Fruit fly (Drosophila melanogaster) whole organism, embryonic: Measurements from ENCODE around the gene hiro.
A peak's percentile ranks its signal among the peaks of the same experiment; 100 is the strongest.

Source experiments
- BtbVII ChIP-seq: fragments of 200-800 bp; sonication (Bioruptor generic); optimal IDR thresholded peaks from 3 replicates; lab custom pipeline; 2017; ENCODE audit warnings: missing biosample characterization, mild to moderate bottlenecking, missing genetic modification characterization
- CG10209 ChIP-seq: fragments of 200-800 bp; sonication (Bioruptor generic); optimal IDR thresholded peaks from 3 replicates; lab custom pipeline; 2017; ENCODE audit warnings: missing biosample characterization, mild to moderate bottlenecking, missing genetic modification characterization, missing genetic modification reagents
- CG1024 ChIP-seq: fragments of 200-800 bp; sonication (Bioruptor generic); IDR thresholded peaks from 2 replicates; pipeline ENCODE4 v1.3.6; 2022; ENCODE audit warnings: missing biosample characterization, missing genetic modification characterization
- CG11723 ChIP-seq: fragments of 200-800 bp; sonication (Bioruptor generic); optimal IDR thresholded peaks from 2 replicates; lab custom pipeline; 2017; ENCODE audit warnings: missing biosample characterization, mild to moderate bottlenecking, missing genetic modification characterization
- CG12071 ChIP-seq: fragments of 200-800 bp; sonication (Bioruptor generic); optimal IDR thresholded peaks from 3 replicates; lab custom pipeline; 2018; ENCODE audit warnings: missing biosample characterization, mild to moderate bottlenecking, missing genetic modification characterization
- CG13287 ChIP-seq: fragments of 200-800 bp; sonication (Bioruptor generic); IDR thresholded peaks from 2 replicates; pipeline ENCODE4 v1.3.6; 2022; ENCODE audit warnings: missing biosample characterization, missing genetic modification characterization; ENCODE audit not compliant: partially characterized antibody
- CG14050 ChIP-seq: fragments of 200-800 bp; sonication (Bioruptor generic); IDR thresholded peaks from 3 replicates; pipeline ENCODE4 v1.3.6; 2022; ENCODE audit warnings: missing biosample characterization, missing genetic modification characterization
- CG16813 ChIP-seq: fragments of 200-800 bp; sonication (Bioruptor generic); IDR thresholded peaks from 3 replicates; pipeline ENCODE4 v1.3.6; 2022; ENCODE audit warnings: missing biosample characterization, missing genetic modification characterization; ENCODE audit not compliant: partially characterized antibody
- CG17802 ChIP-seq: fragments of 200-800 bp; sonication (Bioruptor generic); optimal IDR thresholded peaks from 2 replicates; lab custom pipeline; 2018; ENCODE audit warnings: missing biosample characterization, mild to moderate bottlenecking, missing genetic modification characterization, moderate library complexity
- CG2889 ChIP-seq: fragments of 200-800 bp; sonication (Bioruptor generic); IDR thresholded peaks from 3 replicates; pipeline ENCODE4 v1.3.6; 2022; ENCODE audit warnings: missing biosample characterization, missing genetic modification characterization
- CG3163 ChIP-seq: fragments of 200-800 bp; sonication (Bioruptor generic); optimal IDR thresholded peaks from 3 replicates; lab custom pipeline; 2016; ENCODE audit warnings: missing biosample characterization, missing genetic modification characterization
- CG33213 ChIP-seq: fragments of 200-800 bp; sonication (Bioruptor generic); optimal IDR thresholded peaks from 3 replicates; lab custom pipeline; 2016; ENCODE audit warnings: missing biosample characterization, missing genetic modification characterization
- CG4424 ChIP-seq: fragments of 200-800 bp; sonication (Bioruptor generic); optimal IDR thresholded peaks from 3 replicates; lab custom pipeline; 2016; ENCODE audit warnings: missing biosample characterization, missing genetic modification characterization
- CG4617 ChIP-seq: fragments of 200-800 bp; sonication (Bioruptor generic); optimal IDR thresholded peaks from 3 replicates; lab custom pipeline; 2016; ENCODE audit warnings: missing biosample characterization, missing genetic modification characterization, borderline replicate concordance
- CG6683 ChIP-seq: fragments of 200-800 bp; sonication (Bioruptor generic); optimal IDR thresholded peaks from 2 replicates; lab custom pipeline; 2017; ENCODE audit warnings: missing biosample characterization, mild to moderate bottlenecking, missing genetic modification characterization, missing genetic modification reagents
- CG6689 ChIP-seq: fragments of 200-800 bp; sonication (Bioruptor generic); IDR thresholded peaks from 2 replicates; pipeline ENCODE4 v1.3.6; 2022; ENCODE audit warnings: missing biosample characterization, missing genetic modification characterization
- Dek ChIP-seq: fragments of 200-800 bp; sonication (Bioruptor generic); optimal IDR thresholded peaks from 3 replicates; lab custom pipeline; 2019; ENCODE audit warnings: missing biosample characterization, mild to moderate bottlenecking, missing genetic modification characterization, moderate library complexity
- Fer3 ChIP-seq: fragments of 200-800 bp; sonication (Bioruptor generic); optimal IDR thresholded peaks from 2 replicates; lab custom pipeline; 2018; ENCODE audit warnings: missing biosample characterization, mild to moderate bottlenecking, missing genetic modification characterization, moderate library complexity
- Hmr ChIP-seq: fragments of 200-800 bp; sonication (Bioruptor generic); optimal IDR thresholded peaks from 3 replicates; lab custom pipeline; 2017; ENCODE audit warnings: mild to moderate bottlenecking, missing biosample characterization, missing genetic modification reagents, missing genetic modification characterization
- Hr3 ChIP-seq: fragments of 200-800 bp; sonication (Bioruptor generic); optimal IDR thresholded peaks from 3 replicates; lab custom pipeline; 2016; ENCODE audit warnings: missing biosample characterization, missing genetic modification characterization
- Hr78 ChIP-seq, 2 experiments: fragments of 200-800 bp in 1 of 2; fragments of >200 bp in 1 of 2; sonication (Bioruptor generic) in 1 of 2; optimal IDR thresholded peaks; 2 replicates each; lab custom pipeline; 2017 to 2019; ENCODE audit warnings: missing biosample characterization in 2 of 2, missing genetic modification characterization in 2 of 2, mild to moderate bottlenecking in 1 of 2, moderate library complexity in 1 of 2
- Hsf ChIP-seq: fragments of 200-800 bp; sonication (Bioruptor generic); optimal IDR thresholded peaks from 3 replicates; lab custom pipeline; 2016; ENCODE audit warnings: missing biosample characterization, missing genetic modification characterization
- MBD-R2 ChIP-seq: fragments of 200-800 bp; sonication (Bioruptor generic); IDR thresholded peaks from 2 replicates; pipeline ENCODE4 v1.3.6; 2022; ENCODE audit warnings: missing biosample characterization, missing genetic modification characterization
- Myb ChIP-seq: fragments of 200-800 bp; sonication (Bioruptor generic); optimal IDR thresholded peaks from 2 replicates; lab custom pipeline; 2016; ENCODE audit warnings: missing biosample characterization, missing genetic modification characterization
- Rfx ChIP-seq: fragments of 200-800 bp; sonication (Bioruptor generic); IDR thresholded peaks from 2 replicates; pipeline ENCODE4 v1.3.6; 2022; ENCODE audit warnings: missing biosample characterization, missing genetic modification characterization
- Scr ChIP-seq: fragments of 200-800 bp; sonication (Bioruptor generic); IDR thresholded peaks from 2 replicates; pipeline ENCODE4 v1.3.6; 2022; ENCODE audit warnings: missing biosample characterization, missing genetic modification characterization; ENCODE audit not compliant: partially characterized antibody
- Sin3A ChIP-seq: fragments of >200 bp; optimal IDR thresholded peaks from 2 replicates; lab custom pipeline; 2018
- Sox100B ChIP-seq: fragments of 200-800 bp; sonication (Bioruptor generic); optimal IDR thresholded peaks from 3 replicates; lab custom pipeline; 2018; ENCODE audit warnings: missing biosample characterization, mild to moderate bottlenecking, missing genetic modification characterization
- cad ChIP-seq: fragments of >200 bp; optimal IDR thresholded peaks from 2 replicates; lab custom pipeline; 2017; ENCODE audit warnings: missing biosample characterization, missing genetic modification characterization
- chm ChIP-seq: fragments of 200-800 bp; sonication (Bioruptor generic); IDR thresholded peaks from 2 replicates; pipeline ENCODE4 v1.3.6; 2022; ENCODE audit warnings: missing biosample characterization, missing genetic modification characterization
- crol ChIP-seq: fragments of 200-800 bp; sonication (Bioruptor generic); IDR thresholded peaks from 2 replicates; pipeline ENCODE4 v1.3.6; 2022; ENCODE audit warnings: missing biosample characterization, missing genetic modification characterization
- crp ChIP-seq, 2 experiments: fragments of 200-800 bp; sonication (Bioruptor generic); optimal IDR thresholded peaks; 2 replicates in 1 of 2; 3 replicates in 1 of 2; lab custom pipeline; 2017; ENCODE audit warnings: missing biosample characterization in 2 of 2, missing genetic modification characterization in 2 of 2, mild to moderate bottlenecking in 1 of 2, moderate library complexity in 1 of 2
- cwo ChIP-seq: fragments of 200-800 bp; sonication (Bioruptor generic); optimal IDR thresholded peaks from 3 replicates; lab custom pipeline; 2017; ENCODE audit warnings: missing biosample characterization, missing genetic modification characterization, mild to moderate bottlenecking, moderate library complexity, missing genetic modification reagents
- disco-r ChIP-seq: fragments of 200-800 bp; sonication (Bioruptor generic); optimal IDR thresholded peaks from 2 replicates; lab custom pipeline; 2016; ENCODE audit warnings: missing biosample characterization, missing genetic modification characterization
- grau ChIP-seq: fragments of 200-800 bp; optimal IDR thresholded peaks from 3 replicates; lab custom pipeline; 2019; ENCODE audit warnings: missing biosample characterization, mild to moderate bottlenecking, missing genetic modification characterization, moderate library complexity
- lola ChIP-seq, 3 experiments: fragments of >200 bp in 2 of 3; fragments of 200-800 bp in 1 of 3; sonication (Bioruptor generic) in 1 of 3; optimal IDR thresholded peaks; 2 replicates each; lab custom pipeline; 2017 to 2019; ENCODE audit warnings: missing biosample characterization in 3 of 3, missing genetic modification characterization in 3 of 3, mild to moderate bottlenecking in 1 of 3, moderate library complexity in 1 of 3
- lov ChIP-seq, 2 experiments: fragments of 200-800 bp in 1 of 2; fragments of >200 bp in 1 of 2; sonication (Bioruptor generic) in 1 of 2; IDR thresholded peaks in 1 of 2; optimal IDR thresholded peaks in 1 of 2; 2 replicates in 1 of 2; 3 replicates in 1 of 2; pipeline versions ENCODE4 v1.3.6 to Lab custom; 2017 to 2022; ENCODE audit warnings: missing biosample characterization in 1 of 2, missing genetic modification characterization in 1 of 2
- maf-S ChIP-seq: fragments of 200-800 bp; sonication (Bioruptor generic); optimal IDR thresholded peaks from 2 replicates; lab custom pipeline; 2016; ENCODE audit warnings: missing biosample characterization, missing genetic modification characterization
- pan ChIP-seq, 4 experiments: fragments of >200 bp in 3 of 4; fragments of 200-800 bp in 1 of 4; sonication (Bioruptor generic) in 1 of 4; optimal IDR thresholded peaks in 3 of 4; IDR thresholded peaks in 1 of 4; 2 replicates each; pipeline versions ENCODE4 v1.3.6 to Lab custom; 2017 to 2022; ENCODE audit warnings: missing biosample characterization in 2 of 4, missing genetic modification characterization in 2 of 4, mixed read lengths in 1 of 4
- prd ChIP-seq, 3 experiments: fragments of >200 bp in 2 of 3; fragments of 200-800 bp in 1 of 3; sonication (Bioruptor generic) in 1 of 3; optimal IDR thresholded peaks in 2 of 3; IDR thresholded peaks in 1 of 3; 2 replicates in 2 of 3; 3 replicates in 1 of 3; pipeline versions ENCODE4 v1.3.6 to Lab custom; 2017 to 2022; ENCODE audit warnings: missing biosample characterization in 1 of 3, missing genetic modification characterization in 1 of 3
- salm ChIP-seq: fragments of 200-800 bp; sonication (Bioruptor generic); optimal IDR thresholded peaks from 2 replicates; lab custom pipeline; 2018; ENCODE audit warnings: missing biosample characterization, mild to moderate bottlenecking, missing genetic modification characterization
- scrt ChIP-seq: fragments of 200-800 bp; sonication (Bioruptor generic); optimal IDR thresholded peaks from 2 replicates; lab custom pipeline; 2018; ENCODE audit warnings: missing biosample characterization, mild to moderate bottlenecking, missing genetic modification characterization, moderate library complexity
- sob ChIP-seq: fragments of 200-800 bp; sonication (Bioruptor generic); IDR thresholded peaks from 2 replicates; pipeline ENCODE4 v1.3.6; 2022; ENCODE audit warnings: missing biosample characterization, missing genetic modification characterization
- sr ChIP-seq: fragments of 200-800 bp; sonication (Bioruptor generic); IDR thresholded peaks from 3 replicates; pipeline ENCODE4 v1.3.6; 2022; ENCODE audit warnings: missing biosample characterization, missing genetic modification characterization
- ssp ChIP-seq: fragments of 200-800 bp; sonication (Bioruptor generic); IDR thresholded peaks from 2 replicates; pipeline ENCODE4 v1.3.6; 2022; ENCODE audit warnings: missing biosample characterization, missing genetic modification characterization
- tx ChIP-seq: fragments of 200-800 bp; sonication (Bioruptor generic); optimal IDR thresholded peaks from 2 replicates; lab custom pipeline; 2016; ENCODE audit warnings: missing biosample characterization, missing genetic modification characterization
- unc-4 ChIP-seq: fragments of 200-800 bp; sonication (Bioruptor generic); IDR thresholded peaks from 2 replicates; pipeline ENCODE4 v1.3.6; 2022; ENCODE audit warnings: missing biosample characterization, missing genetic modification characterization; ENCODE audit not compliant: partially characterized antibody
- zfh1 ChIP-seq: fragments of 200-800 bp; sonication (Bioruptor generic); IDR thresholded peaks from 3 replicates; pipeline ENCODE4 v1.3.6; 2022; ENCODE audit warnings: missing biosample characterization, missing genetic modification characterization

The hiro gene

DNA sequence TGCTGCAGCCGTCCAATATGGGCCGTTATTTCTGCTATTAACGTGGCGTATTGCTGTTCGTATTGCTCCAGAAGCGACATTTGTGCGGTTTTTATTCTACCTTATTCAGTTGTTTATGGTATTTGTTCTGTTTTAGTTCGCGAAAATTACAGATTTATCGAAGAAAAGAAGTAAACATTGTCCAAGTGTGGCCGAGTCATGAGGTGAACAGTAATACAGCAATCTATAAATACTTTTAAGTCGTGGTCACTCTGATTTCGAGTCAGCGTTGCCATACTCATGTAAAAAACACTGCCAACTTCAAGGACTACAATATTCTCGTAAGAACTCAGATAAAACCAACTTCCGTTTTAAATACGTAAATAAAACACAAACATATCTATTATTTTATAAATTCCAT, 4.9 kb upstream of the hiro start, which contains the start of gene Vti1a (continued):
- no peak for TF ChIP-seq Dek
- TF ChIP-seq grau (tag; lab: Kevin White, UChicago) = peak; percentile 2
- no peak for TF ChIP-seq prd (optimal IDR thresholded peaks at IDR 0.05; lab: Kevin White, UChicago)
- no peak for TF ChIP-seq prd (GFP tag; IDR thresholded peaks at IDR 0.05; lab: Robert Waterston, UW)
- TF ChIP-seq CG1024 (GFP tag; lab: Robert Waterston, UW) = no peak
- TF ChIP-seq CG3163 (GFP tag; lab: Kevin White, UChicago) = no peak
- TF ChIP-seq maf-S = no peak
- peak; percentile 62 for TF ChIP-seq CG4617
- TF ChIP-seq MBD-R2 = peak; percentile 82
- TF ChIP-seq crp (GFP tag; optimal IDR thresholded peaks at IDR 0.05; lab: Kevin White, UChicago) = peak in 1 of 2 experiments; percentile 62
- TF ChIP-seq Hr3 (GFP tag; lab: Kevin White, UChicago) = no peak
- TF ChIP-seq CG33213 (GFP tag; lab: Kevin White, UChicago) = peak; percentile 46
- no peak for TF ChIP-seq cwo
- TF ChIP-seq Hr78 (GFP tag; optimal IDR thresholded peaks at IDR 0.05; lab: Kevin White, UChicago) = no peak
- no peak for TF ChIP-seq sob
- TF ChIP-seq Scr (GFP tag; lab: Robert Waterston, UW) = peak; percentile 33; the same call in 1 of the 2 replicates
- 0 out of 2 replicates have a peak, but pooled peaks have one; percentile 46 for TF ChIP-seq unc-4 (GFP tag; lab: Robert Waterston, UW)
- no peak for TF ChIP-seq sr
- TF ChIP-seq chm (GFP tag; lab: Robert Waterston, UW) = no peak
- TF ChIP-seq lov (optimal IDR thresholded peaks at IDR 0.05; lab: Kevin White, UChicago) = no peak
- TF ChIP-seq lov (GFP tag; IDR thresholded peaks at IDR 0.05; lab: Robert Waterston, UW) = no peak
- peak; percentile 12 for TF ChIP-seq scrt (GFP tag; lab: Kevin White, UChicago)
- TF ChIP-seq Rfx (GFP tag; lab: Robert Waterston, UW) = 0 out of 2 replicates have a peak, but pooled peaks have one; percentile 6
- TF ChIP-seq lola (GFP tag; optimal IDR thresholded peaks at IDR 0.05; lab: Kevin White, UChicago) = peak in 1 of 3 experiments; percentile 0
- TF ChIP-seq CG6683 (GFP tag; lab: Kevin White, UChicago) = no peak
- TF ChIP-seq salm (tag; lab: Kevin White, UChicago) = no peak
- TF ChIP-seq CG10209 = no peak
- no peak for TF ChIP-seq Fer3 (tag; lab: Kevin White, UChicago)
- TF ChIP-seq CG6689 = no peak
- no peak for TF ChIP-seq tx (GFP tag; lab: Kevin White, UChicago)
- peak; percentile 3 for TF ChIP-seq Sin3A (lab: Kevin White, UChicago)
- TF ChIP-seq Hsf (GFP tag; lab: Kevin White, UChicago) = no peak
- TF ChIP-seq CG13287 (GFP tag; lab: Robert Waterston, UW) = peak; percentile 71
- no peak for TF ChIP-seq Sox100B (GFP tag; lab: Kevin White, UChicago)
- TF ChIP-seq CG17802 (tag; lab: Kevin White, UChicago) = no peak
- no peak for TF ChIP-seq CG14050
- no peak for TF ChIP-seq CG4424 (GFP tag; lab: Kevin White, UChicago)
- TF ChIP-seq CG12071 (GFP tag; lab: Kevin White, UChicago) = no peak
- no peak for TF ChIP-seq ssp (GFP tag; lab: Robert Waterston, UW)
- TF ChIP-seq pan (optimal IDR thresholded peaks at IDR 0.05; lab: Kevin White, UChicago) = no peak
- no peak for TF ChIP-seq pan (GFP tag; optimal IDR thresholded peaks at IDR 0.05 in 1 of 2, IDR thresholded peaks at IDR 0.05 in 1 of 2)
- no peak for TF ChIP-seq disco-r
- no peak for TF ChIP-seq CG2889 (GFP tag; lab: Robert Waterston, UW)
- no peak for TF ChIP-seq cad (GFP tag; lab: Kevin White, UChicago)
- 0 out of 3 replicates have a peak, but pooled peaks have one; percentile 31 for TF ChIP-seq CG16813 (GFP tag; lab: Robert Waterston, UW)
- no peak for TF ChIP-seq CG11723 (GFP tag; lab: Kevin White, UChicago)
- TF ChIP-seq crol (GFP tag; lab: Robert Waterston, UW) = no peak
- TF ChIP-seq BtbVII (GFP tag; lab: Kevin White, UChicago) = no peak
- TF ChIP-seq Hmr = peak; percentile 27
- TF ChIP-seq zfh1 = no peak
- TF ChIP-seq Myb (GFP tag; lab: Kevin White, UChicago) = peak; percentile 83
